Fruit fly (Drosophila melanogaster) whole organism, adult: ENCODE measurements around the gene Ulp1.

Source experiments
- CG11617 ChIP-seq: fragments of 200-800 bp; sonication (Bioruptor generic); optimal IDR thresholded peaks from 2 replicates; lab custom pipeline; 2017; ENCODE audit warnings: mild to moderate bottlenecking, missing biosample characterization, missing genetic modification reagents, missing genetic modification characterization
- CG12768 ChIP-seq: fragments of 200-800 bp; sonication (Bioruptor generic); optimal IDR thresholded peaks from 2 replicates; lab custom pipeline; 2017; ENCODE audit warnings: missing biosample characterization, missing genetic modification characterization, mild to moderate bottlenecking, moderate library complexity, missing genetic modification reagents
- CG14711 ChIP-seq: fragments of 200-800 bp; sonication (Bioruptor generic); optimal IDR thresholded peaks from 2 replicates; lab custom pipeline; 2018; ENCODE audit warnings: missing biosample characterization, mild to moderate bottlenecking, missing genetic modification characterization, moderate library complexity
- CG1620 ChIP-seq: fragments of 200-800 bp; sonication (Bioruptor generic); optimal IDR thresholded peaks from 2 replicates; lab custom pipeline; 2016; ENCODE audit warnings: missing biosample characterization, missing genetic modification characterization
- CG33017 ChIP-seq: fragments of 200-800 bp; sonication (Bioruptor generic); optimal IDR thresholded peaks from 2 replicates; lab custom pipeline; 2018; ENCODE audit warnings: missing biosample characterization, mild to moderate bottlenecking, missing genetic modification characterization, moderate library complexity
- CG5204 ChIP-seq: fragments of 200-800 bp; sonication (Bioruptor generic); optimal IDR thresholded peaks from 2 replicates; lab custom pipeline; 2016; ENCODE audit warnings: missing biosample characterization, missing genetic modification characterization
- CG7045 ChIP-seq: fragments of 200-800 bp; sonication (Bioruptor generic); optimal IDR thresholded peaks from 2 replicates; lab custom pipeline; 2017; ENCODE audit warnings: missing biosample characterization, mild to moderate bottlenecking, missing genetic modification characterization
- CG7101 ChIP-seq: fragments of 200-800 bp; sonication (Bioruptor generic); optimal IDR thresholded peaks from 2 replicates; lab custom pipeline; 2018; ENCODE audit warnings: missing biosample characterization, mild to moderate bottlenecking, missing genetic modification characterization, moderate library complexity
- Clk ChIP-seq: fragments of 200-800 bp; sonication (Bioruptor generic); optimal IDR thresholded peaks from 2 replicates; lab custom pipeline; 2017; ENCODE audit warnings: missing biosample characterization, missing genetic modification characterization
- Crg-1 ChIP-seq: fragments of 200-800 bp; sonication (Bioruptor generic); optimal IDR thresholded peaks from 2 replicates; lab custom pipeline; 2016; ENCODE audit warnings: missing biosample characterization, missing genetic modification characterization
- Hr96 ChIP-seq: fragments of 200-800 bp; sonication (Bioruptor generic); optimal IDR thresholded peaks from 2 replicates; lab custom pipeline; 2016; ENCODE audit warnings: missing biosample characterization, missing genetic modification characterization
- Mnt ChIP-seq: fragments of 200-800 bp; sonication (Bioruptor generic); optimal IDR thresholded peaks from 2 replicates; lab custom pipeline; 2016; ENCODE audit warnings: missing biosample characterization, mild to moderate bottlenecking, missing genetic modification characterization
- bab1 ChIP-seq: fragments of 200-800 bp; sonication (Bioruptor generic); optimal IDR thresholded peaks from 3 replicates; lab custom pipeline; 2019; ENCODE audit warnings: missing biosample characterization, mild to moderate bottlenecking, missing genetic modification characterization, moderate library complexity
- cic ChIP-seq: fragments of 200-800 bp; sonication (Bioruptor generic); optimal IDR thresholded peaks from 2 replicates; lab custom pipeline; 2017; ENCODE audit warnings: missing biosample characterization, mild to moderate bottlenecking, missing genetic modification characterization, moderate library complexity
- cnc ChIP-seq, 2 experiments: fragments of >200 bp; optimal IDR thresholded peaks; 2 replicates each; lab custom pipeline; 2017
- kay ChIP-seq: fragments of 200-800 bp; sonication (Bioruptor generic); peaks from one replicate; lab custom pipeline; 2016; ENCODE audit warnings: missing biosample characterization, missing genetic modification characterization, borderline replicate concordance
- ovo ChIP-seq: fragments of 200-800 bp; sonication (Bioruptor generic); optimal IDR thresholded peaks from 2 replicates; lab custom pipeline; 2016; ENCODE audit warnings: missing biosample characterization, missing genetic modification characterization
- pad ChIP-seq: fragments of 200-800 bp; sonication (Bioruptor generic); optimal IDR thresholded peaks from 3 replicates; lab custom pipeline; 2017; ENCODE audit warnings: missing biosample characterization, missing genetic modification characterization, mild to moderate bottlenecking, moderate library complexity, missing genetic modification reagents
- tj ChIP-seq: fragments of 200-800 bp; sonication (Bioruptor generic); optimal IDR thresholded peaks from 3 replicates; lab custom pipeline; 2017; ENCODE audit warnings: missing biosample characterization, mild to moderate bottlenecking, missing genetic modification characterization, moderate library complexity
- toe ChIP-seq: fragments of 200-800 bp; sonication (Bioruptor generic); optimal IDR thresholded peaks from 2 replicates; lab custom pipeline; 2016; ENCODE audit warnings: missing biosample characterization, missing genetic modification characterization

Gene Ulp1

DNA sequence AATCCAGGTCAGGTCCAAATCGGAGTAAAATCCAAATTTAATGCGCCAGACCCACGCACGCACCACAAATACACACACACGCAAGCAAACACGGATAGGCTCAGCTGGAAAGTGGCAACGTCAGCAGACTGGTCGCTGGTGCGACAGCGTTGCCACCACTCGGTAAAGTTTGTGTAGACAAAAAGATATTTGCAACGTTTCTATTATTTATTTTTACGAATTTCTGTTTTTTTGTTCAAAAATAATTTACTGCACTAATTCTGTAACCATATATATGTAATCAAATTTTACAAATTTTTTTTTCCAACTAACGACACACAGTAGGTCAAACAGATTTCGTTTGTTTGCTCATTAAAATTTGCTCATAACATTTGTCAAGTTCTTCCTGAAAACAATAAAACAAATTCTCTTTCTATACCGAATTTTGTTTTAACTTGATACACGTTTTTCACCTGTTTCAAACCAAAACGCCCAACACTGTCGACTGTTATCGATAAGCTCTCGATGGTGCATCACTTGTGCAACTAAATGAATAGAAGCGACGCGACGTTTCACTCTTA, 28.2 kb downstream of the Ulp1 start, which contains the start of the genes CG7556 and CG7453:
TSS of gene CG7556 (minus strand) at position 135 of the 560 bp plus-strand sequence.
TSS of gene CG7453 (plus strand) at position 478 of the 560 bp plus-strand sequence.
- TF ChIP-seq Hr96 (GFP tag; lab: Kevin White, UChicago) (no peak), tj (GFP tag; lab: Kevin White, UChicago) (peak; percentile 98), pad (GFP tag; lab: Kevin White, UChicago) (peak; percentile 60), cnc (optimal IDR thresholded peaks at IDR 0.05; lab: Kevin White, UChicago) (no peak), ovo (GFP tag; lab: Kevin White, UChicago) (peak; percentile 57), CG7045 (GFP tag; lab: Kevin White, UChicago) (peak; percentile 56), CG7101 (tag; lab: Kevin White, UChicago) (peak; percentile 65), CG12768 (GFP tag; lab: Kevin White, UChicago) (peak; percentile 10), cic (peak; percentile 15), kay (GFP tag; lab: Kevin White, UChicago) (no peak), CG33017 (no peak), CG11617 (GFP tag; lab: Kevin White, UChicago) (peak; percentile 74), bab1 (GFP tag; lab: Kevin White, UChicago) (peak; percentile 81), Crg-1 (GFP tag; lab: Kevin White, UChicago) (peak; percentile 63), toe (GFP tag; lab: Kevin White, UChicago) (peak; percentile 76), CG1620 (peak; percentile 76), CG14711 (tag; lab: Kevin White, UChicago) (peak; percentile 72), Mnt (peak; percentile 66), Clk (GFP tag; lab: Kevin White, UChicago) (no peak), CG5204 (GFP tag; lab: Kevin White, UChicago) (peak; percentile 81)

DNA sequence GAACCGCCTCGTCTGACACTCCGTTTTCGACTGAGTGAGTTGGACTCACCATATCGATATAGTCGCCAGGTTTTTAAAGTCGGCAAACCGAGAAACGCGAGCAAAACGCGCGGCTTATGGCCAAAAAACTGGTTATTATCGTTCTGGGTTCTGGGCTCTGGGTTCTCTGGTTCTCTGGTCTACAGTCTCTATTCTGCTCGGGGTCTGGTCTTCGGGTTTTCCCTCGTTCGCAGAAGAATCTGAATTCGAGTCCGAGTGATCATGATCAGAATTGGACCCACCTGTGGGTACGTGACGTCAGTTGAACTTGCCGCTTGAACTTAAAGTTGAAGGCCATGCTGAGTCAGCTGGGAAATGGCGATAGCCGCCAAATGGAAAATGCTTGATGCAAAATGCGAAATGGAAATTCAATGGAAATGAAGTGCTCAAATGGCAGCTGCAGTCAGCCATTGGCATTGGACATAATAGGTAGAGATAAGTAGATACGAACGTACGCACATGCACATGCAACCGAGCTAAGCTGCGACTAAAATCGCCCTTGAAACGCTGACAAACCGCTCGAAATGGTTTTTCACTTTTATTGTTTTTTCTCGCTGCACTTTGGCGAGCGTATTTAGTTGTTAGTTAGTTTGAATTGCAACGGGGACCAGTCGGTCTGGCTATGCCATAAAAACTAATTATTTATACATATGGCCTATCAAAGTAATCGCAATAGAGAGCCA, 33.0 kb downstream of the Ulp1 start, which contains the start of gene CG33939:
TSS of gene CG33939 (minus strand) at position 51 of the 722 bp plus-strand sequence.
- TF ChIP-seq cnc (optimal IDR thresholded peaks at IDR 0.05; lab: Kevin White, UChicago) = no peak
- no peak for TF ChIP-seq CG11617 (GFP tag; lab: Kevin White, UChicago)
- no peak for TF ChIP-seq CG7045 (GFP tag; lab: Kevin White, UChicago)
- TF ChIP-seq CG12768 (GFP tag; lab: Kevin White, UChicago) = no peak
- TF ChIP-seq Crg-1 (GFP tag; lab: Kevin White, UChicago) = no peak
- no peak for TF ChIP-seq CG14711 (tag; lab: Kevin White, UChicago)
- no peak for TF ChIP-seq Clk (GFP tag; lab: Kevin White, UChicago)
- no peak for TF ChIP-seq CG1620
- no peak for TF ChIP-seq kay (GFP tag; lab: Kevin White, UChicago)
- no peak for TF ChIP-seq CG7101 (tag; lab: Kevin White, UChicago)
- no peak for TF ChIP-seq toe (GFP tag; lab: Kevin White, UChicago)
- no peak for TF ChIP-seq cic
- TF ChIP-seq CG33017 = no peak

DNA sequence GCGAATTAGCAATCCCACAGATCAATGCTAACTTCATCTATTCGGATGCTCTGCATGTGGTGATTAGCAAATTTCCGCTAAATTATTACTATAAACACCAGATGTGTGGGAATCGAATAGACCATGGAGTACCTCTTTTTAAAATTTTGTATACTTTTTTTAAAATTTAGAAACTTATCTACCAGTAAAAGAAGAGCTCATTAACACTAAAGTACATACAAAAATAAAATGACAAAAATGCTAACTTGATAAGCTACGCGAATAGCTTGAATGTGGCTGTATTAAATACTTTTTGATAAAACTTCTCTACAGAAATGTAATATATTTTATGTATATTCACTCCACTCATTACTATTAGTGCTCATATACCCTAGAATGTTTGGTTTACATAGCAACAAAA, 33.9 kb downstream of the Ulp1 start:
- TF ChIP-seq CG14711 (tag; lab: Kevin White, UChicago) = no peak
- TF ChIP-seq toe (GFP tag; lab: Kevin White, UChicago) = no peak
- no peak for TF ChIP-seq Clk (GFP tag; lab: Kevin White, UChicago)
- no peak for TF ChIP-seq CG33017
- no peak for TF ChIP-seq Hr96 (GFP tag; lab: Kevin White, UChicago)
- no peak for TF ChIP-seq CG5204 (GFP tag; lab: Kevin White, UChicago)
- TF ChIP-seq CG11617 (GFP tag; lab: Kevin White, UChicago) = no peak
- no peak for TF ChIP-seq Mnt
- TF ChIP-seq CG7045 (GFP tag; lab: Kevin White, UChicago) = no peak
- TF ChIP-seq CG12768 (GFP tag; lab: Kevin White, UChicago) = no peak
- TF ChIP-seq Crg-1 (GFP tag; lab: Kevin White, UChicago) = no peak
- no peak for TF ChIP-seq cnc (optimal IDR thresholded peaks at IDR 0.05; lab: Kevin White, UChicago)

DNA sequence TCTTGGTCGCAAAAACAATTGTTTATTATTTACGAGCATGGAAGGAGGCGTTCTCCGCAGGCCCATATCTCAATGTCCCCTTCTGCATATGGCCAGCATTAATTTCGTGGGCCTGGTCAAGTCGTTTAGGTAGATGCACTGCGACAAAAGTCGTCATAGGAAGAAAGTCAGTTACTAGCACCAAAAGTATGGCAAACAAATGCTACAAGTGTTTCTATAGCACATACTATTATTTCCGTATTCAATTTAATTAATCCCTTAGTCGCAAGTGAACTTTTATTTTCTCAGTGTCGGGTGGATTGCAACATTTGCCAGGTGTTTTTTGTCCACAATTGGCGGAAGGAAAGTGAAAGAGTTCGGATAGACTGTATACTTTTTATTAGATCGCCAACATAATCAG, 35.0 kb downstream of the Ulp1 start:
- no peak for TF ChIP-seq CG14711 (tag; lab: Kevin White, UChicago)
- TF ChIP-seq ovo (GFP tag; lab: Kevin White, UChicago) = no peak
- no peak for TF ChIP-seq Mnt
- no peak for TF ChIP-seq CG5204 (GFP tag; lab: Kevin White, UChicago)
- TF ChIP-seq toe (GFP tag; lab: Kevin White, UChicago) = no peak

DNA sequence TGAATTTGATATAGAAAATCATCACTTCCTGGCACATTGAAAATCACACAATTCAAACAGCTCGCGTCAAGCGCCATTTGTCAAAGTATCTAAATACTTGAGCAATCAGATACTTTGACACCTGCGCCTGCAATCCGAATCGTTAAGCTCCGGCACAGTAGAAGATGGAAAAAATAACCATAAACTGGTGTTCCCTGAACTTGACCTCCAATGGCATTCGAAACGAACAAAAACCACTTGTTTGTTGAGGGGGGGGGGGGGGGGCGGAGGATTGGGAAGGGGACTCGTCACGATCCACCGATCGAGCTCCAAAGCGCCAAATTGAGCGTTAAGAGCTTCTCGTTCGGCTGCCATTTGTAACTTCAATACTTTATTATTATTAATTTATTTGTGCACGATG, 36.1 kb downstream of the Ulp1 start:
- no peak for TF ChIP-seq CG1620
- TF ChIP-seq CG12768 (GFP tag; lab: Kevin White, UChicago) = no peak
- no peak for TF ChIP-seq tj (GFP tag; lab: Kevin White, UChicago)
- TF ChIP-seq cnc (optimal IDR thresholded peaks at IDR 0.05; lab: Kevin White, UChicago) = no peak
- no peak for TF ChIP-seq CG7101 (tag; lab: Kevin White, UChicago)
- no peak for TF ChIP-seq cic
- no peak for TF ChIP-seq Mnt

DNA sequence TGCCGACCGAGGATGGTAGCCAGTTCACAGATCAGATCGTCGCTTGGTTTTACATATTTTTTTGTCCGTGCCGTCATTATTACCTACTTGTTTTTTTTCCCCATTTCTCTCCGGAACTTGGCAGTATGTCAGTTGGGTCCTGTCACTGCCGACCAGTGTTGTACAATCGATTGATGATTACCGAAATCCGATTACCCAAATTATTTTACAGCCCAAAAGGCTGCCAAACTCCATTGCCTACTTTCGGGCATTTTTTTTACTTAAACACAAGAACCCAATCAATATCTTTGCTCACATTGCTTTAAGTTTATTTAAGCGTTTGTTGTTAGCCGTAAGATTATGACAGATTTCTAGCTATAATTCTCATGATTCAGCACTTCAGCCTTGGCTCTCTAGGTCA, 37.2 kb downstream of the Ulp1 start, which contains the start of gene Inx5:
TSS of gene Inx5 (minus strand) at position 93 of the 400 bp plus-strand sequence.
- TF ChIP-seq cnc (optimal IDR thresholded peaks at IDR 0.05; lab: Kevin White, UChicago) (no peak), bab1 (GFP tag; lab: Kevin White, UChicago) (no peak), CG7045 (GFP tag; lab: Kevin White, UChicago) (no peak), Clk (GFP tag; lab: Kevin White, UChicago) (no peak), tj (GFP tag; lab: Kevin White, UChicago) (no peak), pad (GFP tag; lab: Kevin White, UChicago) (no peak), CG7101 (tag; lab: Kevin White, UChicago) (no peak), Hr96 (GFP tag; lab: Kevin White, UChicago) (no peak), CG14711 (tag; lab: Kevin White, UChicago) (no peak), ovo (GFP tag; lab: Kevin White, UChicago) (no peak), CG5204 (GFP tag; lab: Kevin White, UChicago) (no peak), toe (GFP tag; lab: Kevin White, UChicago) (no peak), cic (no peak), Mnt (no peak), kay (GFP tag; lab: Kevin White, UChicago) (no peak), CG33017 (no peak), CG1620 (no peak), Crg-1 (GFP tag; lab: Kevin White, UChicago) (no peak), CG11617 (GFP tag; lab: Kevin White, UChicago) (no peak)
